Worm (Caenorhabditis elegans) whole organism, L4 larva: ENCODE data around the gene ZC13.1.
A peak's percentile ranks its signal among the peaks of the same experiment; 100 is the strongest.
"Not testable (repeated sequence)": the region's sequence is repeated elsewhere in the genome, so short reads cannot be mapped to it uniquely, and the experiment has no call there.

Source experiments
- F26F4.8 ChIP-seq: fragments of 200-800 bp; sonication (Bioruptor generic); conservative IDR thresholded peaks from 2 replicates; pipeline ENCODE4 v1.3.6; 2022; ENCODE audit warnings: missing genetic modification characterization, missing compliant biosample characterization
- F37D6.2 ChIP-seq: sonication (generic microtip); optimal IDR thresholded peaks from 2 replicates; lab custom pipeline; 2016; ENCODE audit warnings: mild to moderate bottlenecking, missing genetic modification characterization, missing compliant biosample characterization
- F44E2.7 ChIP-seq: fragments of 200-800 bp; sonication (Bioruptor generic); IDR thresholded peaks from 2 replicates; pipeline ENCODE4 v2.1.2; 2022; ENCODE audit warnings: missing genetic modification characterization, missing compliant biosample characterization
- aha-1 ChIP-seq: fragments of 150-350 bp; peaks from one replicate; lab custom pipeline; 2014; ENCODE audit warnings: missing biosample characterization, missing genetic modification characterization
- attf-4 ChIP-seq: sonication (generic microtip); optimal IDR thresholded peaks from 3 replicates; lab custom pipeline; 2017; ENCODE audit warnings: missing biosample characterization, missing genetic modification characterization
- ceh-62 ChIP-seq: sonication (generic microtip); optimal IDR thresholded peaks from 2 replicates; lab custom pipeline; 2017; ENCODE audit warnings: missing biosample characterization, missing genetic modification characterization
- ctbp-1 ChIP-seq: fragments of 200-800 bp; sonication (Bioruptor generic); IDR thresholded peaks from 2 replicates; pipeline ENCODE4 v1.3.6; 2022; ENCODE audit warnings: missing genetic modification reagents, missing genetic modification characterization, missing compliant biosample characterization
- daf-16 ChIP-seq, 3 experiments: sonication (generic microtip); optimal IDR thresholded peaks; 2 replicates each; lab custom pipeline; 2016 to 2017; ENCODE audit warnings: missing genetic modification characterization in 3 of 3, missing genetic modification reagents in 3 of 3, mild to moderate bottlenecking in 2 of 3, missing compliant biosample characterization in 2 of 3, missing biosample characterization in 1 of 3, moderate library complexity in 1 of 3
- daf-19 ChIP-seq: fragments of 200-800 bp; sonication (Bioruptor generic); conservative IDR thresholded peaks from 2 replicates; pipeline ENCODE4 v1.3.6; 2022; ENCODE audit warnings: missing genetic modification characterization, missing compliant biosample characterization
- daf-8 ChIP-seq: fragments of 200-800 bp; sonication (Bioruptor generic); IDR thresholded peaks from 2 replicates; pipeline ENCODE4 v1.3.6; 2022; ENCODE audit warnings: missing genetic modification characterization, missing compliant biosample characterization
- dmd-6 ChIP-seq: fragments of 200-800 bp; sonication (Bioruptor generic); IDR thresholded peaks from 2 replicates; pipeline ENCODE4 v1.3.6; 2022; ENCODE audit warnings: missing genetic modification reagents, missing genetic modification characterization, missing compliant biosample characterization
- dmd-8 ChIP-seq: fragments of 200-800 bp; sonication (Bioruptor generic); IDR thresholded peaks from 2 replicates; pipeline ENCODE4 v1.3.6; 2022; ENCODE audit warnings: missing genetic modification characterization, missing compliant biosample characterization
- dmd-9 ChIP-seq: fragments of 200-800 bp; sonication (Bioruptor generic); IDR thresholded peaks from 2 replicates; pipeline ENCODE4 v1.3.6; 2022; ENCODE audit warnings: missing genetic modification reagents, missing genetic modification characterization, missing compliant biosample characterization
- egl-43 ChIP-seq: fragments of 200-800 bp; sonication (Bioruptor generic); IDR thresholded peaks from 2 replicates; pipeline ENCODE4 v1.3.6; 2022; ENCODE audit warnings: missing genetic modification reagents, missing genetic modification characterization, missing compliant biosample characterization
- fkh-10 ChIP-seq: fragments of 150-350 bp; optimal IDR thresholded peaks from 2 replicates; lab custom pipeline; 2014; ENCODE audit warnings: missing biosample characterization, missing genetic modification reagents, missing genetic modification characterization
- hif-1 ChIP-seq, 2 experiments: sonication (generic microtip); optimal IDR thresholded peaks; 2 replicates each; lab custom pipeline; 2016 to 2017; ENCODE audit warnings: missing compliant biosample characterization in 2 of 2, missing genetic modification characterization in 2 of 2, missing genetic modification reagents in 2 of 2, missing genotype in 2 of 2, mild to moderate bottlenecking in 1 of 2
- hlh-30 ChIP-seq: sonication (generic microtip); optimal IDR thresholded peaks from 2 replicates; lab custom pipeline; 2017; ENCODE audit warnings: antibody characterized with exemption, mild to moderate bottlenecking, missing genetic modification characterization, missing compliant biosample characterization; ENCODE audit not compliant: insufficient read depth
- hmg-1.1 ChIP-seq: fragments of 200-800 bp; sonication (Bioruptor generic); IDR thresholded peaks from 2 replicates; pipeline ENCODE4 v1.3.6; 2022; ENCODE audit warnings: missing genetic modification reagents, missing genetic modification characterization, missing compliant biosample characterization
- lim-7 ChIP-seq: fragments of 200-800 bp; sonication (Bioruptor generic); IDR thresholded peaks from 2 replicates; pipeline ENCODE4 v1.3.6; 2022; ENCODE audit warnings: missing genetic modification characterization, missing compliant biosample characterization
- lin-1 ChIP-seq: fragments of 200-800 bp; sonication (Bioruptor generic); IDR thresholded peaks from 2 replicates; pipeline ENCODE4 v1.3.6; 2022; ENCODE audit warnings: missing genetic modification reagents, missing genetic modification characterization, missing compliant biosample characterization
- lin-39 ChIP-seq: fragments of 150-350 bp; optimal IDR thresholded peaks from 2 replicates; lab custom pipeline; 2014; ENCODE audit warnings: missing biosample characterization, missing genetic modification reagents, missing genetic modification characterization
- madf-5 ChIP-seq, 2 experiments: fragments of 200-800 bp; sonication (Bioruptor generic); IDR thresholded peaks; 2 replicates each; pipeline ENCODE4 v1.3.6; 2022; ENCODE audit warnings: missing compliant biosample characterization in 2 of 2, missing genetic modification characterization in 2 of 2
- mxl-3 ChIP-seq: fragments of 200-800 bp; sonication (Bioruptor generic); optimal IDR thresholded peaks from 2 replicates; lab custom pipeline; 2018; ENCODE audit warnings: mild to moderate bottlenecking, missing genetic modification characterization, missing compliant biosample characterization
- nhr-10 ChIP-seq: fragments of 150-350 bp; optimal IDR thresholded peaks from 2 replicates; lab custom pipeline; 2014; ENCODE audit warnings: missing biosample characterization, missing genetic modification characterization
- nhr-237 ChIP-seq: sonication (generic microtip); optimal IDR thresholded peaks from 2 replicates; lab custom pipeline; 2017; ENCODE audit warnings: missing biosample characterization, missing genetic modification characterization
- nhr-48 ChIP-seq: sonication (generic microtip); optimal IDR thresholded peaks from 2 replicates; lab custom pipeline; 2016; ENCODE audit warnings: mild to moderate bottlenecking, missing genetic modification characterization, missing compliant biosample characterization
- nhr-77 ChIP-seq: fragments of 150-350 bp; optimal IDR thresholded peaks from 2 replicates; lab custom pipeline; 2014; ENCODE audit warnings: missing biosample characterization, missing genetic modification characterization
- php-3 ChIP-seq: fragments of 200-800 bp; sonication (Bioruptor generic); IDR thresholded peaks from 2 replicates; pipeline ENCODE4 v1.3.6; 2022; ENCODE audit warnings: missing genetic modification reagents, missing genetic modification characterization, missing compliant biosample characterization
- rbr-2 ChIP-seq: sonication (generic microtip); optimal IDR thresholded peaks from 2 replicates; lab custom pipeline; 2016; ENCODE audit warnings: missing genotype, missing genetic modification characterization, missing compliant biosample characterization
- saeg-2 ChIP-seq: fragments of 200-800 bp; sonication (Bioruptor generic); IDR thresholded peaks from 2 replicates; pipeline ENCODE4 v1.3.6; 2022; ENCODE audit warnings: missing genetic modification reagents, missing genetic modification characterization, missing compliant biosample characterization
- set-16 ChIP-seq: fragments of 200-800 bp; sonication (Bioruptor generic); IDR thresholded peaks from 2 replicates; pipeline ENCODE4 v1.3.6; 2022; ENCODE audit warnings: missing genetic modification reagents, missing genetic modification characterization, missing compliant biosample characterization
- spr-1 ChIP-seq: sonication (generic microtip); optimal IDR thresholded peaks from 2 replicates; lab custom pipeline; 2016; ENCODE audit warnings: mild to moderate bottlenecking, missing genetic modification characterization, missing compliant biosample characterization
- spr-3 ChIP-seq: fragments of 200-800 bp; sonication (Bioruptor generic); optimal IDR thresholded peaks from 2 replicates; lab custom pipeline; 2018; ENCODE audit warnings: mild to moderate bottlenecking, missing genetic modification characterization, missing compliant biosample characterization
- unc-62 ChIP-seq, 3 experiments: fragments of 150-350 bp in 1 of 3; sonication (generic microtip); optimal IDR thresholded peaks in 2 of 3; peaks in 1 of 3; 1 replicate in 1 of 3; 2 replicates in 2 of 3; lab custom pipeline; 2014 to 2017; ENCODE audit warnings: missing biosample characterization in 3 of 3, missing genetic modification characterization in 3 of 3, missing genetic modification reagents in 3 of 3, missing genotype in 1 of 3
- zag-1 ChIP-seq: fragments of 150-350 bp; optimal IDR thresholded peaks from 2 replicates; lab custom pipeline; 2014; ENCODE audit warnings: missing biosample characterization, missing genetic modification characterization

Gene ZC13.1

DNA sequence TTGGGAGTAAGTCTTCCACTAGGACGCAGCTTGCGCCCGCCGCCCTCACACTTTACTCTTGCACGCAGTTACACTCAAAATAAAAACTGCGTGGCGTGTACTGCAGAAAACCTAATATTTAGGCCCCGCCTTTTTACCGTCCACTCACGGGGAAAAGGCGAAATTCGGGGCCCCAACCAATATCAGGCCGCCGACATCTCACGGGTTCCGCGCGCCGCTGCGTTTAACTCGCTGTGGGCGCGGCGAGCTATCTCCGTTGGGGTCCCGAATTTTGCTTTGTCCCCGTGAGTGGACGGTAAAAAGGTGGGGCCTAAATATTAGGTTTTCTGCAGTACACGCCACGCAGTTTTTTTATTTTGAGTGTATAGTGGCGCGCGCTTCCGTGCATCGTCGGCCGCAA, 15.5 kb downstream of the ZC13.1 start:
- TF ChIP-seq set-16 (GFP tag; lab: Robert Waterston, UW): peak; percentile 64
- TF ChIP-seq daf-16 (GFP tag; optimal IDR thresholded peaks at IDR 0.05; lab: Kevin White, UChicago): peak in 1 of 2 experiments; percentile 7
- not testable (repeated sequence) for TF ChIP-seq daf-16 (tag; optimal IDR thresholded peaks at IDR 0.05; lab: Kevin White, UChicago)
- TF ChIP-seq egl-43 (GFP tag; lab: Robert Waterston, UW): 0 out of 2 replicates have a peak, but pooled peaks have one; percentile 52

- TF ChIP-seq nhr-77 (tag; lab: Kevin White, UChicago) (no peak), aha-1 (tag; lab: Kevin White, UChicago) (no peak), attf-4 (tag; lab: Kevin White, UChicago) (no peak), unc-62 (GFP tag; optimal IDR thresholded peaks at IDR 0.05 in 1 of 2; lab: Kevin White, UChicago) (no peak), unc-62 (tag; optimal IDR thresholded peaks at IDR 0.05; lab: Kevin White, UChicago) (no peak), F44E2.7 (GFP tag; lab: Robert Waterston, UW) (no peak), daf-8 (no peak), lin-1 (GFP tag; lab: Robert Waterston, UW) (no peak), spr-1 (no peak), F37D6.2 (tag; lab: Kevin White, UChicago) (no peak), ctbp-1 (GFP tag; lab: Robert Waterston, UW) (no peak), lim-7 (no peak)
These were observed 20.9 kb downstream of the ZC13.1 start, which contains the start of gene mab-7 for ce11 chrX:897948-898347. Gene mab-7 (minus strand): TSS chrX:898048.

DNA sequence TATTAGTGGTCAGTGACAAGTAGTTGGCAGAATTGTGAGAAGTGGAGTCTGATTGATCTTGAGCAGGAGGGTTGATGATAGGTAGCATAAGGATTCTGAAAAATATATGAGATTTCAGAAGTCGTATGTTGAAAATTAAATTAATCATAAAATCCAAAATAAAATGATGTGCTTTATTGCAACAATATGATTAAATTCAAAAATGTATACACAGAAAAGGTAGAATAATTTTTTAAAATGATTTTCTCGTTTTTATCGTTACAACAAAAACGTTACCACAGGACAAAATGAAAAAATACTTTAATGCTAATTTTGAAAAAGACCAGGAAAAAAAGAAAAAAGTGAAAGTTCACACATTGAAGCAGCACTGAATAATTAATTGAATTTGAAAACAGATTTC, 25.5 kb downstream of the ZC13.1 start, which contains the start of gene ZC13.10:
ZC13.10 (minus strand) TSS at position 101 of the 400 bp plus-strand sequence.
- TF ChIP-seq madf-5 (GFP tag; IDR thresholded peaks at IDR 0.05; lab: Robert Waterston, UW): no peak
- TF ChIP-seq php-3: no peak
- TF ChIP-seq spr-3 (GFP tag; lab: Kevin White, UChicago): no peak
- TF ChIP-seq daf-19: no peak
- no peak for TF ChIP-seq nhr-48 (tag; lab: Kevin White, UChicago)
- TF ChIP-seq F26F4.8 (GFP tag; lab: Robert Waterston, UW): no peak
- no peak for TF ChIP-seq saeg-2
- TF ChIP-seq ceh-62 (tag; lab: Kevin White, UChicago): no peak
- TF ChIP-seq dmd-9 (GFP tag; lab: Robert Waterston, UW): no peak
- no peak for TF ChIP-seq ctbp-1 (GFP tag; lab: Robert Waterston, UW)
- no peak for TF ChIP-seq dmd-6 (GFP tag; lab: Robert Waterston, UW)
- no peak for TF ChIP-seq hif-1 (tag; optimal IDR thresholded peaks at IDR 0.05; lab: Kevin White, UChicago)
- no peak for TF ChIP-seq nhr-10 (tag; lab: Kevin White, UChicago)
- no peak for TF ChIP-seq zag-1
- no peak for TF ChIP-seq mxl-3 (GFP tag; lab: Kevin White, UChicago)
- no peak for TF ChIP-seq nhr-237
- TF ChIP-seq lin-39 (tag; lab: Kevin White, UChicago): no peak

DNA sequence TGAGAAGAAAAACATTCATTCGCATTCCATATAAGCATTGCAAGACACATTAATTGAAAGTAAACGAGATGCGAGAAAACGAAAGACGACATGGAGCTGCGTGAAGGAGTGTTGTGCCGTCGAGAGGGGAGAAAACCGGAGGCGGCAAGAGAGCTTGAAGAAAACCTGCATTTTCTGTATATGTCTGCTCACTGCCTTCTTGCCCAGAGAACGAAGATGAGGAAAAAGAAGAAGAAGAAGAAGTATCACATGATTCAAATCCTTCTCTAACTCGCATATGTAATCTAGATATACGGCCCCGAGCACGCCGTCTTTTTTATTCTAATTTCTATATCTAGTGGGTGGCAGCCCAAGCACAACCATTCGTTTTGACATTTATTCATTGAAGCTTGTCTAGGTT, 33.3 kb downstream of the ZC13.1 start:
- TF ChIP-seq dmd-8 (GFP tag; lab: Robert Waterston, UW) (no peak), ctbp-1 (GFP tag; lab: Robert Waterston, UW) (0 out of 2 replicates have a peak, but pooled peaks have one; percentile 10), hlh-30 (tag; lab: Kevin White, UChicago) (peak; percentile 15), hmg-1.1 (GFP tag; lab: Robert Waterston, UW) (0 out of 2 replicates have a peak, but pooled peaks have one; percentile 32), fkh-10 (GFP tag; lab: Kevin White, UChicago) (peak; percentile 19), rbr-2 (peak; percentile 23), attf-4 (tag; lab: Kevin White, UChicago) (no peak)
